Worm (Caenorhabditis elegans): ENCODE results near the gene F53G2.3.

ce11 chrII:2481621-2482020 lies 1.4 kb downstream of the F53G2.3 start, which contains the start of gene F53G2.2:
- TF ChIP-seq med-1 (GFP tag; optimal IDR thresholded peaks at IDR 0.05; ENCODE audit: insufficient read depth) (no peak), ref-1 (GFP tag; conservative IDR thresholded peaks at IDR 0.05) (no peak), klf-2 (GFP tag; conservative IDR thresholded peaks at IDR 0.05) (no peak), flt-1 (GFP tag; IDR thresholded peaks at IDR 0.05) (no peak), cog-1 (tag; optimal IDR thresholded peaks at IDR 0.05) (no peak), tab-1 (GFP tag; IDR thresholded peaks at IDR 0.05) (no peak)

Data from whole organism, midembryonic.